Fruit fly (Drosophila melanogaster) whole organism, embryonic: ENCODE results near the gene CG16826.
A peak's percentile ranks its signal among the peaks of the same experiment; 100 is the strongest.

ENCODE experiments used
- Adf1 ChIP-seq: fragments of 200-800 bp; sonication (Bioruptor generic); IDR thresholded peaks from 2 replicates; pipeline ENCODE4 v1.3.6; 2022; ENCODE audit warnings: missing biosample characterization, missing genetic modification characterization
- Atf6 ChIP-seq: fragments of 200-800 bp; sonication (Bioruptor generic); IDR thresholded peaks from 2 replicates; pipeline ENCODE4 v1.3.6; 2022; ENCODE audit warnings: missing biosample characterization, missing genetic modification characterization
- CG10654 ChIP-seq: fragments of 200-800 bp; sonication (Bioruptor generic); optimal IDR thresholded peaks from 2 replicates; lab custom pipeline; 2016; ENCODE audit warnings: missing biosample characterization, missing genetic modification characterization
- CG11085 ChIP-seq: fragments of 200-800 bp; sonication (Bioruptor generic); IDR thresholded peaks from 2 replicates; pipeline ENCODE4 v1.3.6; 2022; ENCODE audit warnings: missing biosample characterization, missing genetic modification characterization
- CG11723 ChIP-seq: fragments of 200-800 bp; sonication (Bioruptor generic); optimal IDR thresholded peaks from 2 replicates; lab custom pipeline; 2017; ENCODE audit warnings: missing biosample characterization, mild to moderate bottlenecking, missing genetic modification characterization
- CG12071 ChIP-seq: fragments of 200-800 bp; sonication (Bioruptor generic); optimal IDR thresholded peaks from 3 replicates; lab custom pipeline; 2018; ENCODE audit warnings: missing biosample characterization, mild to moderate bottlenecking, missing genetic modification characterization
- CG12104 ChIP-seq: fragments of 200-800 bp; sonication (Bioruptor generic); optimal IDR thresholded peaks from 3 replicates; lab custom pipeline; 2016; ENCODE audit warnings: missing biosample characterization, missing genetic modification characterization
- CG13287 ChIP-seq: fragments of 200-800 bp; sonication (Bioruptor generic); IDR thresholded peaks from 2 replicates; pipeline ENCODE4 v1.3.6; 2022; ENCODE audit warnings: missing biosample characterization, missing genetic modification characterization; ENCODE audit not compliant: partially characterized antibody
- CG14441 ChIP-seq: fragments of 200-800 bp; sonication (Bioruptor generic); IDR thresholded peaks from 2 replicates; pipeline ENCODE4 v1.3.6; 2022; ENCODE audit warnings: missing biosample characterization, missing genetic modification characterization
- CG18764 ChIP-seq: fragments of 200-800 bp; sonication (Bioruptor generic); optimal IDR thresholded peaks from 3 replicates; lab custom pipeline; 2016; ENCODE audit warnings: missing biosample characterization, missing genetic modification characterization
- CG2116 ChIP-seq: fragments of 200-800 bp; sonication (Bioruptor generic); optimal IDR thresholded peaks from 3 replicates; lab custom pipeline; 2018; ENCODE audit warnings: missing biosample characterization, mild to moderate bottlenecking, missing genetic modification characterization
- CG2712 ChIP-seq: fragments of 200-800 bp; optimal IDR thresholded peaks from 3 replicates; lab custom pipeline; 2019; ENCODE audit warnings: missing biosample characterization, mild to moderate bottlenecking, missing genetic modification characterization, moderate library complexity
- CG3281 ChIP-seq: fragments of 200-800 bp; sonication (Bioruptor generic); optimal IDR thresholded peaks from 3 replicates; lab custom pipeline; 2017; ENCODE audit warnings: missing biosample characterization, mild to moderate bottlenecking, missing genetic modification characterization
- CG3726 ChIP-seq: fragments of 200-800 bp; sonication (Bioruptor generic); IDR thresholded peaks from 3 replicates; pipeline ENCODE4, ENCODE4 v1.3.6; 2022; ENCODE audit warnings: missing biosample characterization, missing genetic modification characterization
- CG3847 ChIP-seq: fragments of 200-800 bp; sonication (Bioruptor generic); IDR thresholded peaks from 2 replicates; pipeline ENCODE4 v1.3.6; 2022; ENCODE audit warnings: missing biosample characterization, missing genetic modification characterization
- CG6175 ChIP-seq: fragments of 200-800 bp; sonication (Bioruptor generic); IDR thresholded peaks from 3 replicates; pipeline ENCODE4 v1.3.6; 2022; ENCODE audit warnings: missing biosample characterization, missing genetic modification characterization
- CG6854 ChIP-seq: fragments of 200-800 bp; sonication (Bioruptor generic); optimal IDR thresholded peaks from 3 replicates; lab custom pipeline; 2017; ENCODE audit warnings: missing biosample characterization, mild to moderate bottlenecking, missing genetic modification characterization
- CG7786 ChIP-seq: fragments of 200-800 bp; sonication (Bioruptor generic); optimal IDR thresholded peaks from 2 replicates; lab custom pipeline; 2016; ENCODE audit warnings: missing biosample characterization, missing genetic modification characterization
- CG7839 ChIP-seq: fragments of 200-800 bp; sonication (Bioruptor generic); optimal IDR thresholded peaks from 3 replicates; lab custom pipeline; 2018; ENCODE audit warnings: missing biosample characterization, mild to moderate bottlenecking, missing genetic modification characterization, moderate library complexity
- CG7928 ChIP-seq: fragments of 200-800 bp; sonication (Bioruptor generic); optimal IDR thresholded peaks from 2 replicates; lab custom pipeline; 2017; ENCODE audit warnings: missing biosample characterization, mild to moderate bottlenecking, missing genetic modification characterization
- CG8089 ChIP-seq: fragments of 200-800 bp; sonication (Bioruptor generic); optimal IDR thresholded peaks from 3 replicates; lab custom pipeline; 2016; ENCODE audit warnings: missing biosample characterization, missing genetic modification characterization
- CG8944 ChIP-seq: fragments of 200-800 bp; sonication (Bioruptor generic); optimal IDR thresholded peaks from 3 replicates; lab custom pipeline; 2016; ENCODE audit warnings: missing biosample characterization, missing genetic modification characterization
- CTCF ChIP-seq: fragments of 200-800 bp; sonication (Bioruptor generic); optimal IDR thresholded peaks from 2 replicates; lab custom pipeline; 2017; ENCODE audit warnings: missing biosample characterization, mild to moderate bottlenecking, missing genetic modification characterization, moderate library complexity
- Dek ChIP-seq: fragments of 200-800 bp; sonication (Bioruptor generic); optimal IDR thresholded peaks from 3 replicates; lab custom pipeline; 2019; ENCODE audit warnings: missing biosample characterization, mild to moderate bottlenecking, missing genetic modification characterization, moderate library complexity
- Dll ChIP-seq: fragments of 200-800 bp; sonication (Bioruptor generic); IDR thresholded peaks from 4 replicates; pipeline ENCODE4 v1.3.6; 2022; ENCODE audit warnings: missing biosample characterization, missing genetic modification characterization; ENCODE audit not compliant: partially characterized antibody
- E2f2 ChIP-seq: fragments of 200-800 bp; sonication (Bioruptor generic); IDR thresholded peaks from 2 replicates; pipeline ENCODE4 v1.3.6; 2022; ENCODE audit warnings: missing biosample characterization, missing genetic modification characterization
- Eip74EF ChIP-seq, 2 experiments: fragments of 200-800 bp in 1 of 2; fragments of >200 bp in 1 of 2; sonication (Bioruptor generic) in 1 of 2; optimal IDR thresholded peaks; 2 replicates each; lab custom pipeline; 2017 to 2019; ENCODE audit warnings: missing biosample characterization in 2 of 2, missing genetic modification characterization in 2 of 2, mild to moderate bottlenecking in 1 of 2, moderate library complexity in 1 of 2
- Ets97D ChIP-seq: fragments of 200-800 bp; sonication (Bioruptor generic); optimal IDR thresholded peaks from 3 replicates; lab custom pipeline; 2016; ENCODE audit warnings: missing biosample characterization, missing genetic modification characterization
- Gug ChIP-seq: fragments of 200-800 bp; sonication (Bioruptor generic); IDR thresholded peaks from 4 replicates; pipeline ENCODE4 v1.3.6; 2022; ENCODE audit warnings: missing biosample characterization, missing genetic modification characterization
- H15 ChIP-seq: fragments of 200-800 bp; sonication (Bioruptor generic); IDR thresholded peaks from 3 replicates; pipeline ENCODE4 v1.3.6; 2022; ENCODE audit warnings: missing biosample characterization, missing genetic modification characterization
- Mad ChIP-seq: fragments of 200-800 bp; sonication (Bioruptor generic); optimal IDR thresholded peaks from 2 replicates; lab custom pipeline; 2016; ENCODE audit warnings: missing biosample characterization, missing genetic modification characterization
- Max ChIP-seq: fragments of 200-800 bp; sonication (Bioruptor generic); optimal IDR thresholded peaks from 2 replicates; lab custom pipeline; 2016; ENCODE audit warnings: missing biosample characterization, mild to moderate bottlenecking, missing genetic modification characterization
- Rx ChIP-seq: fragments of 200-800 bp; sonication (Bioruptor generic); IDR thresholded peaks from 2 replicates; pipeline ENCODE4 v1.3.6; 2022; ENCODE audit warnings: missing biosample characterization, missing genetic modification characterization
- Vsx1 ChIP-seq: fragments of 200-800 bp; sonication (Bioruptor generic); optimal IDR thresholded peaks from 2 replicates; lab custom pipeline; 2017; ENCODE audit warnings: missing biosample characterization, mild to moderate bottlenecking, missing genetic modification characterization, missing genetic modification reagents
- ash1 ChIP-seq: fragments of 200-800 bp; sonication (Bioruptor generic); optimal IDR thresholded peaks from 2 replicates; lab custom pipeline; 2018; ENCODE audit warnings: missing biosample characterization, mild to moderate bottlenecking, missing genetic modification characterization
- bigmax ChIP-seq: fragments of 200-800 bp; sonication (Bioruptor generic); optimal IDR thresholded peaks from 2 replicates; lab custom pipeline; 2018; ENCODE audit warnings: missing biosample characterization, mild to moderate bottlenecking, missing genetic modification characterization
- caup ChIP-seq: fragments of 200-800 bp; sonication (Bioruptor generic); optimal IDR thresholded peaks from 3 replicates; lab custom pipeline; 2017; ENCODE audit warnings: missing biosample characterization, mild to moderate bottlenecking, missing genetic modification characterization, moderate library complexity; ENCODE audit not compliant: severe bottlenecking
- crol ChIP-seq: fragments of 200-800 bp; sonication (Bioruptor generic); IDR thresholded peaks from 2 replicates; pipeline ENCODE4 v1.3.6; 2022; ENCODE audit warnings: missing biosample characterization, missing genetic modification characterization
- dysf ChIP-seq: fragments of 200-800 bp; sonication (Bioruptor generic); IDR thresholded peaks from 3 replicates; pipeline ENCODE4 v1.3.6; 2022; ENCODE audit warnings: missing biosample characterization, missing genetic modification characterization
- gt ChIP-seq: fragments of 200-800 bp; sonication (Bioruptor generic); IDR thresholded peaks from 2 replicates; pipeline ENCODE4 v1.3.6; 2022; ENCODE audit warnings: missing biosample characterization, missing genetic modification characterization
- knrl ChIP-seq: fragments of 200-800 bp; sonication (Bioruptor generic); IDR thresholded peaks from 3 replicates; pipeline ENCODE4 v1.3.6; 2022; ENCODE audit warnings: missing biosample characterization, missing genetic modification characterization; ENCODE audit not compliant: partially characterized antibody
- lmd ChIP-seq: fragments of 200-800 bp; sonication (Bioruptor generic); IDR thresholded peaks from 2 replicates; pipeline ENCODE4 v1.3.6; 2022; ENCODE audit warnings: missing biosample characterization, missing genetic modification characterization
- maf-S ChIP-seq: fragments of 200-800 bp; sonication (Bioruptor generic); optimal IDR thresholded peaks from 2 replicates; lab custom pipeline; 2016; ENCODE audit warnings: missing biosample characterization, missing genetic modification characterization
- nmo ChIP-seq: fragments of 200-800 bp; sonication (Bioruptor generic); optimal IDR thresholded peaks from 2 replicates; lab custom pipeline; 2018; ENCODE audit warnings: missing biosample characterization, mild to moderate bottlenecking, missing genetic modification characterization, moderate library complexity
- onecut ChIP-seq: fragments of 200-800 bp; sonication (Bioruptor generic); IDR thresholded peaks from 2 replicates; pipeline ENCODE4 v1.3.6; 2022; ENCODE audit warnings: missing biosample characterization, missing genetic modification characterization
- phol ChIP-seq: fragments of 200-800 bp; sonication (Bioruptor generic); optimal IDR thresholded peaks from 3 replicates; lab custom pipeline; 2018; ENCODE audit warnings: missing biosample characterization, mild to moderate bottlenecking, missing genetic modification characterization, moderate library complexity
- sens ChIP-seq: fragments of 200-800 bp; sonication (Bioruptor generic); peaks from one replicate; lab custom pipeline; 2016; ENCODE audit warnings: missing biosample characterization, missing genetic modification characterization
- seq ChIP-seq: fragments of 200-800 bp; sonication (Bioruptor generic); IDR thresholded peaks from 2 replicates; pipeline ENCODE4 v1.3.6; 2022; ENCODE audit warnings: missing biosample characterization, missing genetic modification characterization
- tna ChIP-seq: fragments of 200-800 bp; sonication (Bioruptor generic); IDR thresholded peaks from 2 replicates; pipeline ENCODE4 v1.3.6; 2022; ENCODE audit warnings: missing biosample characterization, missing genetic modification characterization; ENCODE audit not compliant: partially characterized antibody
- trem ChIP-seq: fragments of 200-800 bp; optimal IDR thresholded peaks from 3 replicates; lab custom pipeline; 2019; ENCODE audit warnings: missing biosample characterization, mild to moderate bottlenecking, missing genetic modification characterization, moderate library complexity
- ttk ChIP-seq: fragments of 200-800 bp; sonication (Bioruptor generic); IDR thresholded peaks from 2 replicates; pipeline ENCODE4 v2.1.2; 2022; ENCODE audit warnings: missing biosample characterization, missing genetic modification characterization

Gene CG16826

DNA sequence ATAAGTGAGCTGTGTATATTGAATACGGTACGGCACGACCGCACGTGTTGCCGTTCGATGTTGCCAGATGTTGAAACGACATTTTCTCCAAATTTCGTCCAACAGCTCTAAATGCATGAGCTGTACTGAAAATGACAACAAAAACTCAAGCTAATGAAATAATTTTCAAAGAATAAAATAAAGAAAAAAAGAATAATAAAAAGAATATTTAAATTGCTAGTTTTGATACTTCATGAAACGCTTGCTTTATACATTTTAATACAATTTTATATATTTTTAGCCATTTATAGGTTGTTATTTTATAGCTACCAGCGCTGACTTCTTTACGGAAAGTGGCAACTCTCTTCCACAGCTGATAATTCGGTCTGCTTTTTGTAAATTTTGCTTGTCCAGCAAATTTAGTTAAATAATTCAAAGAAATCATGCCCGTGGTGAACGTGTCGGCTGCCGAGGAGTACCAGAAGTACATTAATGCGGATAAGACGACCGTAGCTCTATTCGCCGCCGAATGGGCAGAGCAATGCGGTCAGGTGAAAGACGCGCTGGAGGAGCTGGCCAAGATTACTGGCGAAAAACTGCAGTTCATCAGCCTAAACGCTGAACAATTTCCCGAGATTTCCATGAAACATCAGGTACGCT is 18.7 kb downstream of the CG16826 start, which contains the start of the genes Nnp-1 and Grx3 (continued):
- TF ChIP-seq CG12071 (GFP tag; lab: Kevin White, UChicago): no peak
- TF ChIP-seq nmo (GFP tag; lab: Kevin White, UChicago): peak; percentile 82
- TF ChIP-seq CG8944: no peak
- TF ChIP-seq caup: no peak
- no peak for TF ChIP-seq Rx
- TF ChIP-seq Gug (GFP tag; lab: Robert Waterston, UW): peak; percentile 36; the same call in 1 of the 4 replicates
- TF ChIP-seq trem: peak; percentile 75
- no peak for TF ChIP-seq seq (GFP tag; lab: Robert Waterston, UW)
- no peak for TF ChIP-seq CG11723 (GFP tag; lab: Kevin White, UChicago)
- TF ChIP-seq Adf1 (GFP tag; lab: Robert Waterston, UW): peak; percentile 44
- TF ChIP-seq E2f2 (GFP tag; lab: Robert Waterston, UW): 0 out of 2 replicates have a peak, but pooled peaks have one; percentile 16
- TF ChIP-seq CG2116 (GFP tag; lab: Kevin White, UChicago): peak; percentile 54
- no peak for TF ChIP-seq CG2712 (tag; lab: Kevin White, UChicago)
- TF ChIP-seq CG8089 (GFP tag; lab: Kevin White, UChicago): no peak
- peak; percentile 18 for TF ChIP-seq Ets97D
- no peak for TF ChIP-seq CG7839 (tag; lab: Kevin White, UChicago)
- peak; percentile 46; the same call in 1 of the 3 replicates for TF ChIP-seq dysf
- no peak for TF ChIP-seq CG6175 (GFP tag; lab: Robert Waterston, UW)
- TF ChIP-seq bigmax (GFP tag; lab: Kevin White, UChicago): no peak
- TF ChIP-seq Dek (tag; lab: Kevin White, UChicago): peak; percentile 55
- no peak for TF ChIP-seq crol
- peak; percentile 37 for TF ChIP-seq Mad
- TF ChIP-seq CTCF (GFP tag; lab: Kevin White, UChicago): no peak
- TF ChIP-seq ttk (GFP tag; lab: Robert Waterston, UW): peak; percentile 34; the same call in 1 of the 2 replicates
- TF ChIP-seq CG7786: no peak
- TF ChIP-seq CG3847 (GFP tag; lab: Robert Waterston, UW): peak; percentile 76
- no peak for TF ChIP-seq Eip74EF (GFP tag; optimal IDR thresholded peaks at IDR 0.05; lab: Kevin White, UChicago)
- no peak for TF ChIP-seq ash1 (GFP tag; lab: Kevin White, UChicago)
- peak; percentile 43 for TF ChIP-seq CG18764 (GFP tag; lab: Kevin White, UChicago)
- no peak for TF ChIP-seq gt (GFP tag; lab: Robert Waterston, UW)
- no peak for TF ChIP-seq CG3726
- TF ChIP-seq onecut (GFP tag; lab: Robert Waterston, UW): no peak
- TF ChIP-seq maf-S (GFP tag; lab: Kevin White, UChicago): no peak
- peak; percentile 85 for TF ChIP-seq phol (tag; lab: Kevin White, UChicago)
- no peak for TF ChIP-seq Vsx1 (GFP tag; lab: Kevin White, UChicago)
- no peak for TF ChIP-seq CG3281 (GFP tag; lab: Kevin White, UChicago)
- TF ChIP-seq H15: no peak
- peak; percentile 98 for TF ChIP-seq Max (GFP tag; lab: Kevin White, UChicago)
- TF ChIP-seq CG14441 (GFP tag; lab: Robert Waterston, UW): peak; percentile 13; the same call in 1 of the 2 replicates
- TF ChIP-seq CG7928 (GFP tag; lab: Kevin White, UChicago): peak; percentile 44
- TF ChIP-seq CG6854 (GFP tag; lab: Kevin White, UChicago): no peak
- peak; percentile 60 for TF ChIP-seq CG12104 (GFP tag; lab: Kevin White, UChicago)
- no peak for TF ChIP-seq sens (GFP tag; lab: Kevin White, UChicago)
- TF ChIP-seq CG11085 (GFP tag; lab: Robert Waterston, UW): no peak
- TF ChIP-seq CG10654 (GFP tag; lab: Kevin White, UChicago): peak; percentile 30
- TF ChIP-seq knrl: peak; percentile 32; the same call in 1 of the 3 replicates
- TF ChIP-seq CG13287 (GFP tag; lab: Robert Waterston, UW): 0 out of 2 replicates have a peak, but pooled peaks have one; percentile 30
- TF ChIP-seq tna (GFP tag; lab: Robert Waterston, UW): 0 out of 2 replicates have a peak, but pooled peaks have one; percentile 12
- TF ChIP-seq lmd (GFP tag; lab: Robert Waterston, UW): peak; percentile 32; the same call in 1 of the 2 replicates
- no peak for TF ChIP-seq Atf6
- no peak for TF ChIP-seq Dll (GFP tag; lab: Robert Waterston, UW)
